Worm (Caenorhabditis elegans) whole organism, young adult: ENCODE data around the gene ZK6.8.

Source experiments
- B0261.1 ChIP-seq: sonication (generic microtip); optimal IDR thresholded peaks from 2 replicates; lab custom pipeline; 2016; ENCODE audit warnings: mild to moderate bottlenecking, missing genetic modification characterization, moderate library complexity, missing compliant biosample characterization
- D2030.7 ChIP-seq: fragments of 200-800 bp; sonication (Bioruptor generic); IDR thresholded peaks from 2 replicates; pipeline ENCODE4 v1.3.6; 2022; ENCODE audit warnings: missing genetic modification reagents, missing genetic modification characterization, missing compliant biosample characterization
- F49E8.2 ChIP-seq: sonication (generic microtip); optimal IDR thresholded peaks from 3 replicates; lab custom pipeline; 2017; ENCODE audit warnings: missing genetic modification characterization, mild to moderate bottlenecking, missing compliant biosample characterization, antibody characterized with exemption, moderate library complexity; ENCODE audit not compliant: insufficient read depth
- Y53F4B.3 ChIP-seq: fragments of 200-800 bp; sonication (Bioruptor generic); IDR thresholded peaks from 2 replicates; pipeline ENCODE4 v1.3.6; 2022; ENCODE audit warnings: missing genetic modification reagents, missing genetic modification characterization, missing compliant biosample characterization
- Y79H2A.3 ChIP-seq: fragments of 200-800 bp; sonication (Bioruptor generic); conservative IDR thresholded peaks from 2 replicates; pipeline ENCODE4 v1.3.6; 2022; ENCODE audit warnings: missing genetic modification reagents, missing genetic modification characterization, missing compliant biosample characterization
- ZK185.1 ChIP-seq: sonication (generic microtip); optimal IDR thresholded peaks from 2 replicates; lab custom pipeline; 2016; ENCODE audit warnings: mild to moderate bottlenecking, missing genetic modification characterization, missing compliant biosample characterization; ENCODE audit not compliant: poor library complexity, severe bottlenecking
- aptf-2 ChIP-seq: fragments of 200-800 bp; sonication (Bioruptor generic); conservative IDR thresholded peaks from 2 replicates; pipeline ENCODE4 v1.3.6; 2022; ENCODE audit warnings: missing genetic modification reagents, missing genetic modification characterization, missing compliant biosample characterization
- ceh-100 ChIP-seq: fragments of 200-800 bp; sonication (Bioruptor generic); IDR thresholded peaks from 2 replicates; pipeline ENCODE4 v1.3.6; 2022; ENCODE audit warnings: missing genetic modification reagents, missing genetic modification characterization, missing compliant biosample characterization
- ekl-4 ChIP-seq: fragments of 200-800 bp; sonication (Bioruptor generic); IDR thresholded peaks from 2 replicates; pipeline ENCODE4 v1.3.6; 2022; ENCODE audit warnings: missing genetic modification reagents, missing genetic modification characterization, missing compliant biosample characterization
- lin-54 ChIP-seq: fragments of 200-800 bp; sonication (Bioruptor generic); optimal IDR thresholded peaks from 2 replicates; lab custom pipeline; 2018; ENCODE audit warnings: mild to moderate bottlenecking, missing genetic modification characterization, missing compliant biosample characterization
- nfyb-1 ChIP-seq: fragments of 200-800 bp; sonication (Bioruptor generic); IDR thresholded peaks from 2 replicates; pipeline ENCODE4 v1.3.6; 2022; ENCODE audit warnings: missing genetic modification reagents, missing genetic modification characterization, missing compliant biosample characterization
- pha-4 ChIP-seq: fragments of 150-350 bp; sonication (generic microtip); optimal IDR thresholded peaks from 2 replicates; lab custom pipeline; 2014; ENCODE audit warnings: missing biosample characterization, missing genetic modification reagents, missing genetic modification characterization
- tbx-9 ChIP-seq: sonication (generic microtip); optimal IDR thresholded peaks from 2 replicates; lab custom pipeline; 2016; ENCODE audit warnings: borderline replicate concordance, missing genetic modification characterization, inconsistent platforms, missing compliant biosample characterization
- ztf-18 ChIP-seq: sonication (generic microtip); optimal IDR thresholded peaks from 2 replicates; lab custom pipeline; 2016; ENCODE audit warnings: missing genotype, mild to moderate bottlenecking, missing genetic modification characterization, missing compliant biosample characterization

DNA sequence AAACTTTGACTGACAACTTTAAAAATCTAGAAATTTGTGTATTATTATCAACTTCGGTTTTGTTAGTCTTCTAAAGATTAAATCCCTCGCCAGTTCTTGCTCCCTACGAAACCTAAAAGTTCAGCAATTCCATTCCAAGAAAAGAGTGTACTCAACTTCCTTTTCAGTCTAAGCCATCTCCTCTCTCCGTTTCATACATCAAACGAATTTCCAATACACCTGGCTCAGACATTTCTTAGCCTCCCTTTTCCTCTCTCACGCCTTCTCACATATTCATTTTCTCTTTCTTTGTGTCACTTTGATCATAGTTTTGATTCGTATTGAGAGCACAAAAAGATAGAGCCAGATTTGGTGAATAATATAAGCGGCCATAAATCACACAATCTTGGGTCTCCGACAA lies 14.6 kb downstream of the ZK6.8 start, which contains the start of gene nhr-253:
- no peak for TF ChIP-seq nfyb-1
- no peak for TF ChIP-seq ztf-18 (tag; lab: Kevin White, UChicago)
- TF ChIP-seq F49E8.2 (tag; lab: Kevin White, UChicago), result no peak
- TF ChIP-seq aptf-2, result no peak
- TF ChIP-seq lin-54 (GFP tag; lab: Kevin White, UChicago), result no peak
- TF ChIP-seq Y79H2A.3 (GFP tag; lab: Robert Waterston, UW), result no peak
- TF ChIP-seq tbx-9 (tag; lab: Kevin White, UChicago), result no peak
- no peak for TF ChIP-seq ceh-100 (GFP tag; lab: Robert Waterston, UW)
- no peak for TF ChIP-seq ZK185.1 (tag; lab: Kevin White, UChicago)
- no peak for TF ChIP-seq pha-4 (tag; lab: Kevin White, UChicago)
- no peak for TF ChIP-seq D2030.7 (GFP tag; lab: Robert Waterston, UW)
- no peak for TF ChIP-seq B0261.1 (tag; lab: Kevin White, UChicago)
- TF ChIP-seq ekl-4, result no peak
- TF ChIP-seq Y53F4B.3 (GFP tag; lab: Robert Waterston, UW), result no peak
